Fruit fly (Drosophila melanogaster) whole organism, embryonic: ENCODE measurements around the gene Bem46.

Experiments used
- Abd-B ChIP-seq: fragments of 200-800 bp; sonication (Bioruptor generic); optimal IDR thresholded peaks from 2 replicates; lab custom pipeline; 2018; ENCODE audit warnings: missing biosample characterization, mild to moderate bottlenecking, missing genetic modification characterization, moderate library complexity
- Atf-2 ChIP-seq: fragments of 200-800 bp; sonication (Bioruptor generic); optimal IDR thresholded peaks from 2 replicates; lab custom pipeline; 2016; ENCODE audit warnings: missing biosample characterization, missing genetic modification characterization
- Bdp1 ChIP-seq: fragments of 200-800 bp; sonication (Bioruptor generic); optimal IDR thresholded peaks from 3 replicates; lab custom pipeline; 2016; ENCODE audit warnings: missing biosample characterization, missing genetic modification characterization
- CG10366 ChIP-seq: fragments of 200-800 bp; sonication (Bioruptor generic); IDR thresholded peaks from 2 replicates; pipeline ENCODE4 v1.3.6; 2022; ENCODE audit warnings: missing biosample characterization, missing genetic modification characterization
- CG10654 ChIP-seq: fragments of 200-800 bp; sonication (Bioruptor generic); optimal IDR thresholded peaks from 2 replicates; lab custom pipeline; 2016; ENCODE audit warnings: missing biosample characterization, missing genetic modification characterization
- CG11398 ChIP-seq: fragments of 200-800 bp; sonication (Bioruptor generic); optimal IDR thresholded peaks from 2 replicates; lab custom pipeline; 2016; ENCODE audit warnings: missing biosample characterization, missing genetic modification characterization
- CG11696 ChIP-seq: fragments of 200-800 bp; sonication (Bioruptor generic); IDR thresholded peaks from 2 replicates; pipeline ENCODE4 v1.3.6; 2022; ENCODE audit warnings: missing biosample characterization, missing genetic modification characterization
- CG12391 ChIP-seq: fragments of 200-800 bp; sonication (Bioruptor generic); optimal IDR thresholded peaks from 3 replicates; lab custom pipeline; 2018; ENCODE audit warnings: missing biosample characterization, mild to moderate bottlenecking, missing genetic modification characterization, moderate library complexity
- CG14050 ChIP-seq: fragments of 200-800 bp; sonication (Bioruptor generic); IDR thresholded peaks from 3 replicates; pipeline ENCODE4 v1.3.6; 2022; ENCODE audit warnings: missing biosample characterization, missing genetic modification characterization
- CG17568 ChIP-seq: fragments of 200-800 bp; sonication (Bioruptor generic); optimal IDR thresholded peaks from 2 replicates; lab custom pipeline; 2018; ENCODE audit warnings: missing biosample characterization, mild to moderate bottlenecking, missing genetic modification characterization, moderate library complexity
- CG17612 ChIP-seq: fragments of 200-800 bp; sonication (Bioruptor generic); IDR thresholded peaks from 2 replicates; pipeline ENCODE4 v1.3.6; 2022; ENCODE audit warnings: missing biosample characterization, missing genetic modification characterization
- CG2120 ChIP-seq: fragments of 200-800 bp; sonication (Bioruptor generic); optimal IDR thresholded peaks from 3 replicates; lab custom pipeline; 2016; ENCODE audit warnings: missing biosample characterization, missing genetic modification characterization
- CG2129 ChIP-seq: fragments of 200-800 bp; sonication (Bioruptor generic); IDR thresholded peaks from 2 replicates; pipeline ENCODE4 v1.3.6; 2022; ENCODE audit warnings: missing biosample characterization, missing genetic modification characterization; ENCODE audit not compliant: partially characterized antibody
- CG32532 ChIP-seq: fragments of 200-800 bp; sonication (Bioruptor generic); IDR thresholded peaks from 2 replicates; pipeline ENCODE4 v1.3.6; 2022; ENCODE audit warnings: missing biosample characterization, missing genetic modification characterization
- CG3726 ChIP-seq: fragments of 200-800 bp; sonication (Bioruptor generic); IDR thresholded peaks from 3 replicates; pipeline ENCODE4, ENCODE4 v1.3.6; 2022; ENCODE audit warnings: missing biosample characterization, missing genetic modification characterization
- CG3838 ChIP-seq: fragments of 200-800 bp; sonication (Bioruptor generic); optimal IDR thresholded peaks from 3 replicates; lab custom pipeline; 2016; ENCODE audit warnings: missing biosample characterization, missing genetic modification characterization
- CG4854 ChIP-seq: fragments of 200-800 bp; sonication (Bioruptor generic); optimal IDR thresholded peaks from 2 replicates; lab custom pipeline; 2016; ENCODE audit warnings: missing biosample characterization, missing genetic modification characterization, inconsistent platforms
- CG6689 ChIP-seq: fragments of 200-800 bp; sonication (Bioruptor generic); IDR thresholded peaks from 2 replicates; pipeline ENCODE4 v1.3.6; 2022; ENCODE audit warnings: missing biosample characterization, missing genetic modification characterization
- CG8089 ChIP-seq: fragments of 200-800 bp; sonication (Bioruptor generic); optimal IDR thresholded peaks from 3 replicates; lab custom pipeline; 2016; ENCODE audit warnings: missing biosample characterization, missing genetic modification characterization
- CG8359 ChIP-seq: fragments of 200-800 bp; sonication (Bioruptor generic); optimal IDR thresholded peaks from 2 replicates; lab custom pipeline; 2017; ENCODE audit warnings: missing biosample characterization, mild to moderate bottlenecking, missing genetic modification characterization, borderline replicate concordance
- CG8944 ChIP-seq: fragments of 200-800 bp; sonication (Bioruptor generic); optimal IDR thresholded peaks from 3 replicates; lab custom pipeline; 2016; ENCODE audit warnings: missing biosample characterization, missing genetic modification characterization
- Doc3 ChIP-seq: fragments of 200-800 bp; sonication (Bioruptor generic); IDR thresholded peaks from 3 replicates; pipeline ENCODE4 v1.3.6; 2022; ENCODE audit warnings: missing biosample characterization, missing genetic modification characterization; ENCODE audit not compliant: partially characterized antibody
- ERR ChIP-seq: fragments of 200-800 bp; sonication (Bioruptor generic); optimal IDR thresholded peaks from 2 replicates; lab custom pipeline; 2016; ENCODE audit warnings: missing biosample characterization, missing genetic modification characterization
- Fer3 ChIP-seq: fragments of 200-800 bp; sonication (Bioruptor generic); optimal IDR thresholded peaks from 2 replicates; lab custom pipeline; 2018; ENCODE audit warnings: missing biosample characterization, mild to moderate bottlenecking, missing genetic modification characterization, moderate library complexity
- H2.0 ChIP-seq: fragments of 200-800 bp; sonication (Bioruptor generic); IDR thresholded peaks from 2 replicates; pipeline ENCODE4 v1.3.6; 2022; ENCODE audit warnings: missing biosample characterization, missing genetic modification characterization
- NfI ChIP-seq: fragments of 200-800 bp; sonication (Bioruptor generic); optimal IDR thresholded peaks from 3 replicates; lab custom pipeline; 2018; ENCODE audit warnings: missing biosample characterization, mild to moderate bottlenecking, missing genetic modification characterization, moderate library complexity
- Ptx1 ChIP-seq: fragments of 200-800 bp; sonication (Bioruptor generic); IDR thresholded peaks from 2 replicates; pipeline ENCODE4 v1.3.6; 2022; ENCODE audit warnings: missing biosample characterization, missing genetic modification characterization
- Tbp ChIP-seq: fragments of >200 bp; optimal IDR thresholded peaks from 2 replicates; lab custom pipeline; 2018; ENCODE audit warnings: missing biosample characterization, missing genetic modification characterization
- YL-1 ChIP-seq: fragments of 200-800 bp; sonication (Bioruptor generic); optimal IDR thresholded peaks from 3 replicates; lab custom pipeline; 2017; ENCODE audit warnings: missing biosample characterization, mild to moderate bottlenecking, missing genetic modification characterization
- ash1 ChIP-seq: fragments of 200-800 bp; sonication (Bioruptor generic); optimal IDR thresholded peaks from 2 replicates; lab custom pipeline; 2018; ENCODE audit warnings: missing biosample characterization, mild to moderate bottlenecking, missing genetic modification characterization
- br ChIP-seq: fragments of >200 bp; optimal IDR thresholded peaks from 2 replicates; lab custom pipeline; 2017
- btn ChIP-seq: fragments of 200-800 bp; sonication (Bioruptor generic); optimal IDR thresholded peaks from 2 replicates; lab custom pipeline; 2016; ENCODE audit warnings: missing biosample characterization, missing genetic modification characterization
- cas ChIP-seq: fragments of 200-800 bp; sonication (Bioruptor generic); IDR thresholded peaks from 2 replicates; pipeline ENCODE4 v1.3.6; 2022; ENCODE audit warnings: missing biosample characterization, missing genetic modification characterization
- chinmo ChIP-seq: fragments of 200-800 bp; sonication (Bioruptor generic); IDR thresholded peaks from 4 replicates; pipeline ENCODE4 v1.3.6; 2022; ENCODE audit warnings: missing biosample characterization, missing genetic modification characterization; ENCODE audit not compliant: partially characterized antibody
- da ChIP-seq: fragments of 200-800 bp; sonication (Bioruptor generic); optimal IDR thresholded peaks from 2 replicates; lab custom pipeline; 2016; ENCODE audit warnings: missing biosample characterization, missing genetic modification characterization
- exex ChIP-seq: fragments of 200-800 bp; sonication (Bioruptor generic); optimal IDR thresholded peaks from 4 replicates; lab custom pipeline; 2018; ENCODE audit warnings: missing biosample characterization, mild to moderate bottlenecking, missing genetic modification characterization, moderate library complexity
- fd3F ChIP-seq: fragments of 200-800 bp; sonication (Bioruptor generic); optimal IDR thresholded peaks from 2 replicates; lab custom pipeline; 2018; ENCODE audit warnings: missing biosample characterization, mild to moderate bottlenecking, missing genetic modification characterization, moderate library complexity
- gem ChIP-seq: fragments of 200-800 bp; sonication (Bioruptor generic); optimal IDR thresholded peaks from 2 replicates; lab custom pipeline; 2019; ENCODE audit warnings: missing biosample characterization, mild to moderate bottlenecking, missing genetic modification characterization, moderate library complexity
- gsb-n ChIP-seq: fragments of 200-800 bp; sonication (Bioruptor generic); optimal IDR thresholded peaks from 3 replicates; lab custom pipeline; 2018; ENCODE audit warnings: missing biosample characterization, mild to moderate bottlenecking, missing genetic modification characterization
- jigr1 ChIP-seq: fragments of 200-800 bp; sonication (Bioruptor generic); IDR thresholded peaks from 3 replicates; pipeline ENCODE4 v1.3.6; 2022; ENCODE audit warnings: missing biosample characterization, missing genetic modification characterization
- jumu ChIP-seq: fragments of 200-800 bp; sonication (Bioruptor generic); optimal IDR thresholded peaks from 3 replicates; lab custom pipeline; 2016; ENCODE audit warnings: missing biosample characterization, missing genetic modification characterization
- lab ChIP-seq: fragments of 200-800 bp; sonication (Bioruptor generic); optimal IDR thresholded peaks from 3 replicates; lab custom pipeline; 2017; ENCODE audit warnings: missing biosample characterization, missing genetic modification characterization, mild to moderate bottlenecking, moderate library complexity, missing genetic modification reagents
- sisA ChIP-seq: fragments of 200-800 bp; sonication (Bioruptor generic); IDR thresholded peaks from 2 replicates; pipeline ENCODE4 v1.3.6; 2022; ENCODE audit warnings: missing biosample characterization, missing genetic modification characterization
- slbo ChIP-seq: fragments of 200-800 bp; sonication (Bioruptor generic); IDR thresholded peaks from 2 replicates; pipeline ENCODE4 v1.3.6; 2022; ENCODE audit warnings: missing biosample characterization, missing genetic modification characterization
- stc ChIP-seq: fragments of 200-800 bp; sonication (Bioruptor generic); IDR thresholded peaks from 2 replicates; pipeline ENCODE4 v1.3.6; 2022; ENCODE audit warnings: missing biosample characterization, missing genetic modification characterization
- tio ChIP-seq: fragments of 200-800 bp; sonication (Bioruptor generic); optimal IDR thresholded peaks from 2 replicates; lab custom pipeline; 2017; ENCODE audit warnings: missing biosample characterization, missing genetic modification characterization, inconsistent platforms
- tll ChIP-seq, 2 experiments: fragments of 200-800 bp in 1 of 2; fragments of >200 bp in 1 of 2; sonication (Bioruptor generic) in 1 of 2; optimal IDR thresholded peaks; 2 replicates each; lab custom pipeline; 2017 to 2019; ENCODE audit warnings: missing biosample characterization in 2 of 2, missing genetic modification characterization in 2 of 2, mild to moderate bottlenecking in 1 of 2, moderate library complexity in 1 of 2
- toy ChIP-seq: fragments of 200-800 bp; sonication (Bioruptor generic); IDR thresholded peaks from 2 replicates; pipeline ENCODE4 v1.3.6; 2022; ENCODE audit warnings: missing biosample characterization, missing genetic modification characterization
- tup ChIP-seq: fragments of 200-800 bp; sonication (Bioruptor generic); optimal IDR thresholded peaks from 2 replicates; lab custom pipeline; 2016; ENCODE audit warnings: missing biosample characterization, mild to moderate bottlenecking, missing genetic modification characterization, moderate library complexity
- twi ChIP-seq: fragments of 200-800 bp; optimal IDR thresholded peaks from 2 replicates; lab custom pipeline; 2019; ENCODE audit warnings: missing biosample characterization, mild to moderate bottlenecking, missing genetic modification characterization, moderate library complexity
- wdn ChIP-seq: fragments of 200-800 bp; sonication (Bioruptor generic); IDR thresholded peaks from 2 replicates; pipeline ENCODE4 v1.3.6; 2022; ENCODE audit warnings: missing biosample characterization, missing genetic modification characterization

Gene Bem46

DNA sequence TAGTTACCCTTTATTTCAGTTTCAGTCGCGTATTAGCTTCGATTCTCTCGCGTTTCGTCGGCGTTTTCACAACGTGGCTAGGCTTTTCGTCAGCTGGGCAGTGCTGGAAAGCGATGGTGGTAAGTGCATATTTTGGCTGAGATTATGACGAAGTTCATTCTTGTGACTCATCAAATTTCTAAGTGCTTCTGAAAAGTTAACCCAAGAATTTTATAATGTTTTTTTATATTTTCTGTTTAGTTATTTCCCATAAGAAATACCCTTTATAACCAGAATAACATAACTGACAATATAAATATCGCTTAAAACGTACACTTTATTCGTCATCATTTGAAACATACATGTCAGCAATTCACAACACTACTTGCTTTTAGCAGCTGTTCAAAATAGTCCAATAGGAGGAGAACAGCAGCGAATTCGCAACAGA lies 49.2 kb downstream of the Bem46 start, which contains the start of the genes CG17260 and SerRS (continued):
- TF ChIP-seq NfI (GFP tag; lab: Kevin White, UChicago) (peak; percentile 93), tll (GFP tag; optimal IDR thresholded peaks at IDR 0.05; lab: Kevin White, UChicago) (peak; percentile 34 to 49), gem (peak; percentile 97), br (lab: Kevin White, UChicago) (no peak), CG8944 (GFP tag; lab: Kevin White, UChicago) (peak; percentile 92), CG3726 (GFP tag; lab: Robert Waterston, UW) (peak; percentile 78; the same call in 2 of the 3 replicates), exex (tag; lab: Kevin White, UChicago) (peak; percentile 72), sisA (GFP tag; lab: Robert Waterston, UW) (peak; percentile 94), chinmo (GFP tag; lab: Robert Waterston, UW) (0 out of 4 replicates have a peak, but pooled peaks have one; percentile 26), tup (GFP tag; lab: Kevin White, UChicago) (peak; percentile 91), Tbp (GFP tag; lab: Kevin White, UChicago) (no peak), CG10654 (GFP tag; lab: Kevin White, UChicago) (peak; percentile 94), Bdp1 (GFP tag; lab: Kevin White, UChicago) (peak; percentile 89), CG11398 (GFP tag; lab: Kevin White, UChicago) (peak; percentile 82), CG10366 (peak; percentile 90), wdn (GFP tag; lab: Robert Waterston, UW) (peak; percentile 88), YL-1 (peak; percentile 92), H2.0 (GFP tag; lab: Robert Waterston, UW) (peak; percentile 86), lab (peak; percentile 94), CG32532 (GFP tag; lab: Robert Waterston, UW) (peak; percentile 94), CG8089 (GFP tag; lab: Kevin White, UChicago) (peak; percentile 83), btn (GFP tag; lab: Kevin White, UChicago) (peak; percentile 60), CG17568 (GFP tag; lab: Kevin White, UChicago) (no peak), Fer3 (tag; lab: Kevin White, UChicago) (peak; percentile 95), fd3F (GFP tag; lab: Kevin White, UChicago) (peak; percentile 92), CG3838 (peak; percentile 73), Ptx1 (GFP tag; lab: Robert Waterston, UW) (peak; percentile 97), ERR (GFP tag; lab: Kevin White, UChicago) (peak; percentile 84), CG8359 (peak; percentile 74), gsb-n (tag; lab: Kevin White, UChicago) (no peak), ash1 (GFP tag; lab: Kevin White, UChicago) (peak; percentile 8), CG4854 (GFP tag; lab: Kevin White, UChicago) (peak; percentile 87), CG6689 (GFP tag; lab: Robert Waterston, UW) (peak; percentile 94), CG2120 (GFP tag; lab: Kevin White, UChicago) (peak; percentile 98), slbo (GFP tag; lab: Robert Waterston, UW) (peak; percentile 97), Atf-2 (GFP tag; lab: Kevin White, UChicago) (peak; percentile 91), jigr1 (GFP tag; lab: Robert Waterston, UW) (peak; percentile 85; the same call in 2 of the 3 replicates), stc (GFP tag; lab: Robert Waterston, UW) (peak; percentile 86), CG17612 (GFP tag; lab: Robert Waterston, UW) (peak; percentile 78), CG11696 (GFP tag; lab: Robert Waterston, UW) (no peak), Abd-B (GFP tag; lab: Kevin White, UChicago) (peak; percentile 92), da (GFP tag; lab: Kevin White, UChicago) (peak; percentile 86), twi (peak; percentile 87), tio (GFP tag; lab: Kevin White, UChicago) (no peak), jumu (GFP tag; lab: Kevin White, UChicago) (peak; percentile 95), toy (GFP tag; lab: Robert Waterston, UW) (peak; percentile 68; the same call in 1 of the 2 replicates), cas (peak; percentile 77; the same call in 1 of the 2 replicates), Doc3 (no peak), CG14050 (GFP tag; lab: Robert Waterston, UW) (peak; percentile 83), CG2129 (GFP tag; lab: Robert Waterston, UW) (no peak), CG12391 (peak; percentile 95)
